Fruit fly (Drosophila melanogaster) whole organism, wandering third instar larva: ENCODE measurements around the gene CG18301.

Experiments used
- CG32264 ChIP-seq: fragments of 200-800 bp; sonication (Bioruptor generic); optimal IDR thresholded peaks from 2 replicates; lab custom pipeline; 2016; ENCODE audit warnings: missing biosample characterization, missing genetic modification characterization
- CG9705 ChIP-seq: fragments of 200-800 bp; sonication (Bioruptor generic); optimal IDR thresholded peaks from 2 replicates; lab custom pipeline; 2018; ENCODE audit warnings: missing biosample characterization, mild to moderate bottlenecking, missing genetic modification characterization
- CrebA ChIP-seq: fragments of 200-800 bp; sonication (Bioruptor generic); optimal IDR thresholded peaks from 2 replicates; lab custom pipeline; 2016; ENCODE audit warnings: missing biosample characterization, mild to moderate bottlenecking, missing genetic modification characterization, borderline replicate concordance
- Dfd ChIP-seq: fragments of >200 bp; optimal IDR thresholded peaks from 2 replicates; lab custom pipeline; 2017; ENCODE audit warnings: missing biosample characterization, missing genetic modification characterization
- Dif ChIP-seq: fragments of 200-275, 200-300 bp; sonication (Bioruptor generic); optimal IDR thresholded peaks from 2 replicates; lab custom pipeline; 2018; ENCODE audit warnings: missing biosample characterization, missing genetic modification characterization; ENCODE audit not compliant: partially characterized antibody
- GATAd ChIP-seq: sonication (Bioruptor generic); optimal IDR thresholded peaks from 2 replicates; lab custom pipeline; 2016; ENCODE audit warnings: missing biosample characterization, missing genetic modification characterization
- Hnf4 ChIP-seq: fragments of 200-800 bp; sonication (Bioruptor generic); optimal IDR thresholded peaks from 2 replicates; lab custom pipeline; 2016; ENCODE audit warnings: missing biosample characterization, mild to moderate bottlenecking, missing genetic modification characterization
- Hr78 ChIP-seq: fragments of >200 bp; optimal IDR thresholded peaks from 2 replicates; lab custom pipeline; 2017; ENCODE audit warnings: missing biosample characterization, missing genetic modification characterization
- Hr83 ChIP-seq: fragments of 200-300 bp; sonication (Bioruptor generic); optimal IDR thresholded peaks from 2 replicates; lab custom pipeline; 2016; ENCODE audit warnings: missing biosample characterization, mild to moderate bottlenecking, missing genetic modification characterization, moderate library complexity; ENCODE audit not compliant: poor library complexity, severe bottlenecking
- Jra ChIP-seq: sonication (Bioruptor generic); optimal IDR thresholded peaks from 2 replicates; lab custom pipeline; 2016; ENCODE audit warnings: missing biosample characterization, missing genetic modification characterization
- Mio ChIP-seq: sonication (Bioruptor generic); optimal IDR thresholded peaks from 2 replicates; lab custom pipeline; 2016; ENCODE audit warnings: missing biosample characterization, missing genetic modification characterization
- Myc ChIP-seq: fragments of >200 bp; optimal IDR thresholded peaks from 2 replicates; lab custom pipeline; 2017
- N ChIP-seq: fragments of >200 bp; optimal IDR thresholded peaks from 2 replicates; lab custom pipeline; 2018; ENCODE audit warnings: missing biosample characterization, missing external identifiers, missing genetic modification characterization
- OdsH ChIP-seq: fragments of 200-800 bp; sonication (Bioruptor generic); optimal IDR thresholded peaks from 2 replicates; lab custom pipeline; 2016; ENCODE audit warnings: missing biosample characterization, mild to moderate bottlenecking, missing genetic modification characterization
- Rel ChIP-seq, 2 experiments: fragments of 200-800 bp; sonication (Bioruptor generic) in 1 of 2; optimal IDR thresholded peaks; 2 replicates in 1 of 2; 3 replicates in 1 of 2; lab custom pipeline; 2016 to 2019; ENCODE audit warnings: mild to moderate bottlenecking in 2 of 2, missing biosample characterization in 2 of 2, missing genetic modification characterization in 2 of 2, moderate library complexity in 1 of 2
- Sp1 ChIP-seq: fragments of 200-800 bp; sonication (Bioruptor generic); optimal IDR thresholded peaks from 3 replicates; lab custom pipeline; 2019; ENCODE audit warnings: missing biosample characterization, mild to moderate bottlenecking, missing genetic modification characterization, moderate library complexity
- Vsx2 ChIP-seq: fragments of 200-300, 225-300 bp; sonication (Bioruptor generic); optimal IDR thresholded peaks from 2 replicates; lab custom pipeline; 2018; ENCODE audit warnings: missing biosample characterization, missing genetic modification characterization; ENCODE audit not compliant: partially characterized antibody
- br ChIP-seq: fragments of 200-800 bp; sonication (Bioruptor generic); optimal IDR thresholded peaks from 2 replicates; lab custom pipeline; 2016; ENCODE audit warnings: missing biosample characterization, missing genetic modification characterization
- dl ChIP-seq, 2 experiments: fragments of 175-275, 200-275 bp in 1 of 2; fragments of 200-275 bp in 1 of 2; sonication (Bioruptor generic); optimal IDR thresholded peaks; lab custom pipeline; 2018; ENCODE audit warnings: mild to moderate bottlenecking in 2 of 2, missing biosample characterization in 2 of 2, missing genetic modification characterization in 2 of 2, moderate library complexity in 2 of 2; ENCODE audit not compliant: partially characterized antibody in 2 of 2, insufficient read depth in 1 of 2
- dmrt93B ChIP-seq: fragments of 200-800 bp; sonication (Bioruptor generic); optimal IDR thresholded peaks from 2 replicates; lab custom pipeline; 2018; ENCODE audit warnings: missing biosample characterization, mild to moderate bottlenecking, missing genetic modification characterization
- dsf ChIP-seq: sonication (Bioruptor generic); optimal IDR thresholded peaks from 2 replicates; lab custom pipeline; 2016; ENCODE audit warnings: missing biosample characterization, missing genetic modification characterization, borderline replicate concordance
- ey ChIP-seq: fragments of 200-800 bp; sonication (Bioruptor generic); optimal IDR thresholded peaks from 2 replicates; lab custom pipeline; 2016; ENCODE audit warnings: missing biosample characterization, missing genetic modification characterization
- foxo ChIP-seq, 2 experiments: fragments of 200-800 bp; sonication (Bioruptor generic); optimal IDR thresholded peaks; 2 replicates in 1 of 2; 3 replicates in 1 of 2; lab custom pipeline; 2016 to 2017; ENCODE audit warnings: missing biosample characterization in 2 of 2, missing genetic modification characterization in 2 of 2
- fru ChIP-seq: fragments of 200-800 bp; sonication (Bioruptor generic); optimal IDR thresholded peaks from 3 replicates; lab custom pipeline; 2016; ENCODE audit warnings: missing biosample characterization, mild to moderate bottlenecking, missing genetic modification characterization
- h ChIP-seq: fragments of 200-800 bp; sonication (Bioruptor generic); optimal IDR thresholded peaks from 3 replicates; lab custom pipeline; 2016; ENCODE audit warnings: missing biosample characterization, mild to moderate bottlenecking, missing genetic modification characterization
- jim ChIP-seq: fragments of 175-275, 200-325 bp; sonication (Bioruptor generic); optimal IDR thresholded peaks from 2 replicates; lab custom pipeline; 2016; ENCODE audit warnings: missing biosample characterization, mild to moderate bottlenecking, missing genetic modification characterization
- lola ChIP-seq: fragments of >200 bp; optimal IDR thresholded peaks from 2 replicates; lab custom pipeline; 2017; ENCODE audit warnings: missing biosample characterization, missing genetic modification characterization
- pan ChIP-seq: fragments of >200 bp; optimal IDR thresholded peaks from 2 replicates; lab custom pipeline; 2017
- psq ChIP-seq: fragments of 200-800 bp; sonication (Bioruptor generic); optimal IDR thresholded peaks from 3 replicates; lab custom pipeline; 2017; ENCODE audit warnings: missing biosample characterization, mild to moderate bottlenecking, missing genetic modification characterization, moderate library complexity
- rgr ChIP-seq: fragments of 200-800 bp; sonication (Bioruptor generic); optimal IDR thresholded peaks from 3 replicates; lab custom pipeline; 2016; ENCODE audit warnings: missing biosample characterization, mild to moderate bottlenecking, missing genetic modification characterization
- sage ChIP-seq: fragments of 200-800 bp; sonication (Bioruptor generic); optimal IDR thresholded peaks from 2 replicates; lab custom pipeline; 2016; ENCODE audit warnings: missing biosample characterization, mild to moderate bottlenecking, missing genetic modification characterization
- sv ChIP-seq: fragments of 200-800 bp; sonication (Bioruptor generic); optimal IDR thresholded peaks from 3 replicates; lab custom pipeline; 2016; ENCODE audit warnings: missing biosample characterization, missing genetic modification characterization
- tai ChIP-seq: sonication (Bioruptor generic); optimal IDR thresholded peaks from 2 replicates; lab custom pipeline; 2016; ENCODE audit warnings: missing biosample characterization, missing genetic modification characterization

Gene CG18301

DNA sequence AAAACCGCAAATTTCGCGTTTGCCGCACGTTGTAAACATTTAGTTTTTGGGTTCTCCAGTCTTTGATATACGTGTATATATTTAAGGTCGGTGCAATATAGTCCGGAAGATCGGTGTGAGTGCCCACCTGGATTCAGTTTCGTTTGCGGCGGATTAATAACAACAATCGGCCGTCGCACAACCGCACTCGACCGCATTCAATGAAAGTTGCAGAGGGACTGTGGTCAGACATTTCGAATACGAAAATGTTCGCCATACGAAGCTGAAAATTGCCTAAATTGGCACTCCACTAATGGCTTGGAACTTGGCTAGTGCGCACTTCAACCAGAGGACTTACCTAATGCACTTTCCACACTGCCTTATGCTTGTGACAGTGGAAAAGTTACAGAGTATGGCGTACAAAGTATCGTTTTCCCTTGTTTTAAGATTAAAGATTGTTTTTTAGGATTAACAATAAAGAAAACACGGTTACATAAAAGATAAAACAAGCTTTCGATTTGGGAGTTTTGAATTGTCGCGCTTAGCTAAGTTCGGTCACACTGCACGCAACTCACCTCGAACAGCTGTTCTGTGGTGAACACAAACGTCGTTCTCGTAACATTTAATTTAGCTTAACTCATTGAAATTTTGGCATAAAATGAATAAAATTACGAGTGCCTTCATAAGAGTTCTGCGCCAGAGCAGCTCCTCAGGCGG, 24.9 kb upstream of the CG18301 start, which contains the start of the genes Myo31DF and CG6094 (continued):
- TF ChIP-seq sage (GFP tag; lab: Kevin White, UChicago): no peak
- no peak for TF ChIP-seq ey (GFP tag; lab: Kevin White, UChicago)
- TF ChIP-seq Sp1: peak; percentile 0
- no peak for TF ChIP-seq pan (lab: Kevin White, UChicago)
- no peak for TF ChIP-seq CG32264
- no peak for TF ChIP-seq tai (GFP tag; lab: Kevin White, UChicago)
- TF ChIP-seq Dfd (GFP tag; lab: Kevin White, UChicago): no peak
- peak; percentile 89 for TF ChIP-seq N
- no peak for TF ChIP-seq OdsH (GFP tag; lab: Kevin White, UChicago)

DNA sequence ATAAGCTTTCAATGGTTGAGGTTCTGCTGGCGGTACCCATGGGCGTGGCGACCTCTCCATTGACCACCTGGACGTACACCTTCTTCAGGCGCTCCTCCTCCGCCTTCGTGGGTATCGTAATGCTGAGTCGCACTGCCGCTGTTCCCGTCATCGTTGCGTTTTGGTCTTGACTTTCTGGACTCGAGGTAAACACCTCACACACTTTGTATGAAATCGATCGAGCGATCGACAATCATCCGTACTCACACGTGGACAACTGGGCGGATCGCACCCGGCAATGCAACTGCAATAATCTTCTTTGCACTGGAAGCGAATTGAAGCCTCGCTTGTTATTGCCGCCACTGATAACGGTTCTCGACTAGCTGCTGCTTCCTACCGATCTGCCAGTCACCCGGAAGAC, 21.5 kb upstream of the CG18301 start, which contains the start of gene CG7384:
Gene CG7384 (minus strand): TSS at position 366 of the 400 bp plus-strand sequence.
- TF ChIP-seq Sp1: no peak
- TF ChIP-seq Rel (GFP tag; optimal IDR thresholded peaks at IDR 0.05; lab: Kevin White, UChicago): no peak
- TF ChIP-seq Rel (tag; optimal IDR thresholded peaks at IDR 0.05; lab: Kevin White, UChicago): peak; percentile 87

DNA sequence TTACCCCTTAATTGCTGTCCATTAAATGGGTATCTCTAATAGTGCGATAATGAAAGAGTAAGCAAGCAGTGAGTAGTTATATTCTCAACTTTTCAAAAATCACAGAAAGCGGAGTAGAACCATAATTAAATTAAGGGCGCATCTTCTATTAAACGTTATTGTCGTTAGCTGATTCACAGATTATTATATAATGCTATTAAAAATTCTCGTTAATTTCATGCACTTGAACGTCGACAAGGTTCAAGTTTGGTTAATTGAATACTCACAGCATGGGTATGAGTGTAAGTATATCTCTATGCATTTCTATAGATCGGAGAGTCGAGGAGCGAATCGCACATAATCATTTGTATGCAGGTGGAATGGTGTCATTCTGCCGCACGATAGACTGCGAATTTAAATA, 20.8 kb upstream of the CG18301 start:
- TF ChIP-seq Mio (GFP tag; lab: Kevin White, UChicago): no peak
- TF ChIP-seq OdsH (GFP tag; lab: Kevin White, UChicago): no peak
- no peak for TF ChIP-seq foxo (GFP tag; optimal IDR thresholded peaks at IDR 0.05; lab: Kevin White, UChicago)
- TF ChIP-seq jim: no peak
- no peak for TF ChIP-seq lola (GFP tag; lab: Kevin White, UChicago)
- TF ChIP-seq sv (GFP tag; lab: Kevin White, UChicago): no peak
- TF ChIP-seq dsf: no peak
- no peak for TF ChIP-seq Hnf4
- TF ChIP-seq CG32264: no peak
- no peak for TF ChIP-seq h
- TF ChIP-seq Dfd (GFP tag; lab: Kevin White, UChicago): no peak
- no peak for TF ChIP-seq br
- no peak for TF ChIP-seq GATAd (GFP tag; lab: Kevin White, UChicago)
- no peak for TF ChIP-seq rgr (GFP tag; lab: Kevin White, UChicago)
- no peak for TF ChIP-seq Dif (GFP tag; lab: Kevin White, UChicago)
- no peak for TF ChIP-seq fru (GFP tag; lab: Kevin White, UChicago)
- TF ChIP-seq Vsx2: no peak
- TF ChIP-seq sage (GFP tag; lab: Kevin White, UChicago): no peak
- TF ChIP-seq Myc: no peak
- TF ChIP-seq pan (lab: Kevin White, UChicago): no peak
- TF ChIP-seq, all 38 proteins: peak for 0

- TF ChIP-seq Rel (GFP tag; optimal IDR thresholded peaks at IDR 0.05; lab: Kevin White, UChicago) (no peak), Rel (tag; optimal IDR thresholded peaks at IDR 0.05; lab: Kevin White, UChicago) (no peak), Hr78 (GFP tag; lab: Kevin White, UChicago) (no peak), Hr83 (no peak), CrebA (no peak), dsf (no peak), pan (lab: Kevin White, UChicago) (no peak), Dfd (GFP tag; lab: Kevin White, UChicago) (no peak), CG9705 (GFP tag; lab: Kevin White, UChicago) (no peak), Jra (GFP tag; lab: Kevin White, UChicago) (no peak), dl (GFP tag; optimal IDR thresholded peaks at IDR 0.05; lab: Kevin White, UChicago; ENCODE audit: insufficient read depth in 1 of 2, partially characterized antibody in 2 of 2) (no peak), tai (GFP tag; lab: Kevin White, UChicago) (no peak), Sp1 (no peak), Hnf4 (no peak), dmrt93B (GFP tag; lab: Kevin White, UChicago) (no peak), lola (GFP tag; lab: Kevin White, UChicago) (no peak), sv (GFP tag; lab: Kevin White, UChicago) (no peak), Mio (GFP tag; lab: Kevin White, UChicago) (no peak), N (no peak), CG32264 (no peak), psq (no peak)
These were observed 17.7 kb upstream of the CG18301 start for dm6 chr2L:10513837-10514499.
